Fruit fly (Drosophila melanogaster) whole organism: Measurements from ENCODE around the gene Cow.
A peak's percentile ranks its signal among the peaks of the same experiment; 100 is the strongest.

Experiments used
- CG8478 ChIP-seq: fragments of >200 bp; optimal IDR thresholded peaks from 2 replicates; lab custom pipeline; 2018; ENCODE audit warnings: inconsistent platforms
- Dll ChIP-seq: fragments of >200 bp; optimal IDR thresholded peaks from 2 replicates; lab custom pipeline; 2017
- EcR ChIP-seq, 2 experiments: fragments of >200 bp; optimal IDR thresholded peaks; 2 replicates each; lab custom pipeline; 2017; ENCODE audit warnings: missing biosample characterization in 2 of 2, missing genetic modification characterization in 2 of 2, missing genetic modification reagents in 2 of 2
- pan ChIP-seq: fragments of >200 bp; optimal IDR thresholded peaks from 2 replicates; lab custom pipeline; 2017
- psq ChIP-seq: fragments of >200 bp; optimal IDR thresholded peaks from 2 replicates; lab custom pipeline; 2017
- usp ChIP-seq: fragments of >200 bp; optimal IDR thresholded peaks from 2 replicates; lab custom pipeline; 2017; ENCODE audit warnings: missing biosample characterization, missing genetic modification characterization, mixed read lengths

The Cow gene

dm6 chr3R:23145681-23146080 lies 33.2 kb upstream of the Cow start:
- no peak for TF ChIP-seq Dll (lab: Kevin White, UChicago)
- TF ChIP-seq psq (lab: Kevin White, UChicago) = no peak
- TF ChIP-seq EcR (GFP tag; optimal IDR thresholded peaks at IDR 0.05; lab: Kevin White, UChicago) = no peak
- no peak for TF ChIP-seq pan
- TF ChIP-seq usp (GFP tag; lab: Kevin White, UChicago) = no peak
- TF ChIP-seq CG8478 (lab: Kevin White, UChicago) = no peak

dm6 chr3R:23144654-23145053 lies 32.1 kb upstream of the Cow start:
- no peak for TF ChIP-seq Dll (lab: Kevin White, UChicago)
- TF ChIP-seq EcR (GFP tag; optimal IDR thresholded peaks at IDR 0.05; lab: Kevin White, UChicago) = no peak
- no peak for TF ChIP-seq pan
- no peak for TF ChIP-seq CG8478 (lab: Kevin White, UChicago)
- no peak for TF ChIP-seq psq (lab: Kevin White, UChicago)
- TF ChIP-seq usp (GFP tag; lab: Kevin White, UChicago) = no peak

- TF ChIP-seq usp (GFP tag; lab: Kevin White, UChicago) (no peak), Dll (lab: Kevin White, UChicago) (peak; percentile 38)
Observed at dm6 chr3R:23143440-23143839, 30.9 kb upstream of the Cow start.

dm6 chr3R:23141678-23142338 lies 29.3 kb upstream of the Cow start, which contains the start of gene hh:
Gene hh, minus strand, starts transcription at chr3R:23141906.
- TF ChIP-seq EcR (GFP tag; optimal IDR thresholded peaks at IDR 0.05; lab: Kevin White, UChicago) (no peak), CG8478 (lab: Kevin White, UChicago) (peak; percentile 70)

dm6 chr3R:23141113-23141512 lies 28.6 kb upstream of the Cow start:
- TF ChIP-seq pan (no peak), Dll (lab: Kevin White, UChicago) (no peak), psq (lab: Kevin White, UChicago) (no peak), EcR (GFP tag; optimal IDR thresholded peaks at IDR 0.05; lab: Kevin White, UChicago) (no peak), usp (GFP tag; lab: Kevin White, UChicago) (no peak), CG8478 (lab: Kevin White, UChicago) (no peak)

dm6 chr3R:23140280-23140679 lies 27.8 kb upstream of the Cow start:
- TF ChIP-seq pan (no peak), EcR (GFP tag; optimal IDR thresholded peaks at IDR 0.05; lab: Kevin White, UChicago) (no peak), Dll (lab: Kevin White, UChicago) (no peak), CG8478 (lab: Kevin White, UChicago) (no peak), usp (GFP tag; lab: Kevin White, UChicago) (no peak), psq (lab: Kevin White, UChicago) (no peak)

dm6 chr3R:23139634-23140010 lies 27.1 kb upstream of the Cow start:
- TF ChIP-seq EcR (GFP tag; optimal IDR thresholded peaks at IDR 0.05; lab: Kevin White, UChicago) (no peak), pan (no peak), psq (lab: Kevin White, UChicago) (no peak), CG8478 (lab: Kevin White, UChicago) (no peak), usp (GFP tag; lab: Kevin White, UChicago) (no peak), Dll (lab: Kevin White, UChicago) (no peak)

- TF ChIP-seq CG8478 (lab: Kevin White, UChicago) (no peak), EcR (GFP tag; optimal IDR thresholded peaks at IDR 0.05; lab: Kevin White, UChicago) (no peak), usp (GFP tag; lab: Kevin White, UChicago) (no peak), Dll (lab: Kevin White, UChicago) (no peak), pan (no peak), psq (lab: Kevin White, UChicago) (no peak)
Observed at dm6 chr3R:23138992-23139633, 26.6 kb upstream of the Cow start.

- TF ChIP-seq pan = no peak
Observed at dm6 chr3R:23138439-23138838, 25.9 kb upstream of the Cow start.

- TF ChIP-seq psq (lab: Kevin White, UChicago) (no peak), usp (GFP tag; lab: Kevin White, UChicago) (no peak), EcR (GFP tag; optimal IDR thresholded peaks at IDR 0.05; lab: Kevin White, UChicago) (no peak), pan (no peak), Dll (lab: Kevin White, UChicago) (no peak), CG8478 (lab: Kevin White, UChicago) (no peak)
Observed at dm6 chr3R:23134690-23135089, 22.2 kb upstream of the Cow start.

- TF ChIP-seq CG8478 (lab: Kevin White, UChicago) (no peak), pan (no peak), EcR (GFP tag; optimal IDR thresholded peaks at IDR 0.05; lab: Kevin White, UChicago) (no peak), psq (lab: Kevin White, UChicago) (no peak), usp (GFP tag; lab: Kevin White, UChicago) (no peak), Dll (lab: Kevin White, UChicago) (no peak)
Observed at dm6 chr3R:23133301-23133828, 20.8 kb upstream of the Cow start.

- TF ChIP-seq psq (lab: Kevin White, UChicago) = no peak
- no peak for TF ChIP-seq EcR (GFP tag; optimal IDR thresholded peaks at IDR 0.05; lab: Kevin White, UChicago)
- no peak for TF ChIP-seq Dll (lab: Kevin White, UChicago)
- no peak for TF ChIP-seq CG8478 (lab: Kevin White, UChicago)
- no peak for TF ChIP-seq usp (GFP tag; lab: Kevin White, UChicago)
Observed at dm6 chr3R:23132299-23132698, 19.8 kb upstream of the Cow start.
